Fruit fly (Drosophila melanogaster) whole organism, embryonic: ENCODE results near the gene CG43221.
A peak's percentile ranks its signal among the peaks of the same experiment; 100 is the strongest.

Experiments used
- Ada2b ChIP-seq: fragments of 200-800 bp; sonication (Bioruptor generic); IDR thresholded peaks from 2 replicates; pipeline ENCODE4 v1.3.6; 2022; ENCODE audit warnings: missing biosample characterization, missing genetic modification characterization
- CG11093 ChIP-seq: fragments of 200-800 bp; sonication (Bioruptor generic); IDR thresholded peaks from 3 replicates; pipeline ENCODE4 v1.3.6; 2022; ENCODE audit warnings: missing biosample characterization, missing genetic modification characterization
- CG11723 ChIP-seq: fragments of 200-800 bp; sonication (Bioruptor generic); optimal IDR thresholded peaks from 2 replicates; lab custom pipeline; 2017; ENCODE audit warnings: missing biosample characterization, mild to moderate bottlenecking, missing genetic modification characterization
- CG12744 ChIP-seq: fragments of 200-800 bp; sonication (Bioruptor generic); optimal IDR thresholded peaks from 2 replicates; lab custom pipeline; 2016; ENCODE audit warnings: missing biosample characterization, missing genetic modification characterization
- CG13624 ChIP-seq: fragments of 200-800 bp; sonication (Bioruptor generic); optimal IDR thresholded peaks from 2 replicates; lab custom pipeline; 2016; ENCODE audit warnings: missing biosample characterization, missing genetic modification characterization
- CG14667 ChIP-seq: fragments of 200-800 bp; sonication (Bioruptor generic); IDR thresholded peaks from 2 replicates; pipeline ENCODE4 v1.3.6; 2022; ENCODE audit warnings: missing biosample characterization, missing genetic modification characterization
- CG14710 ChIP-seq: fragments of 200-800 bp; sonication (Bioruptor generic); optimal IDR thresholded peaks from 3 replicates; lab custom pipeline; 2019; ENCODE audit warnings: missing biosample characterization, mild to moderate bottlenecking, missing genetic modification characterization, moderate library complexity
- CG1529 ChIP-seq: fragments of 200-800 bp; sonication (Bioruptor generic); optimal IDR thresholded peaks from 3 replicates; lab custom pipeline; 2018; ENCODE audit warnings: missing biosample characterization, missing genetic modification characterization
- CG15696 ChIP-seq: fragments of 200-800 bp; sonication (Bioruptor generic); optimal IDR thresholded peaks from 2 replicates; lab custom pipeline; 2019; ENCODE audit warnings: missing biosample characterization, mild to moderate bottlenecking, missing genetic modification characterization, moderate library complexity
- CG1602 ChIP-seq: fragments of 200-800 bp; sonication (Bioruptor generic); optimal IDR thresholded peaks from 3 replicates; lab custom pipeline; 2016; ENCODE audit warnings: missing biosample characterization, missing genetic modification characterization
- CG1603 ChIP-seq: fragments of 200-800 bp; sonication (Bioruptor generic); optimal IDR thresholded peaks from 2 replicates; lab custom pipeline; 2019; ENCODE audit warnings: missing biosample characterization, mild to moderate bottlenecking, missing genetic modification characterization, moderate library complexity
- CG17802 ChIP-seq: fragments of 200-800 bp; sonication (Bioruptor generic); optimal IDR thresholded peaks from 2 replicates; lab custom pipeline; 2018; ENCODE audit warnings: missing biosample characterization, mild to moderate bottlenecking, missing genetic modification characterization, moderate library complexity
- CG18262 ChIP-seq: fragments of 200-800 bp; optimal IDR thresholded peaks from 3 replicates; lab custom pipeline; 2019; ENCODE audit warnings: missing biosample characterization, mild to moderate bottlenecking, missing genetic modification characterization, moderate library complexity
- CG2678 ChIP-seq: fragments of 200-800 bp; sonication (Bioruptor generic); optimal IDR thresholded peaks from 3 replicates; lab custom pipeline; 2019; ENCODE audit warnings: missing biosample characterization, mild to moderate bottlenecking, missing genetic modification characterization, moderate library complexity
- CG2875 ChIP-seq: fragments of 200-800 bp; sonication (Bioruptor generic); optimal IDR thresholded peaks from 2 replicates; lab custom pipeline; 2017; ENCODE audit warnings: missing biosample characterization, mild to moderate bottlenecking, missing genetic modification characterization, missing genetic modification reagents
- CG30020 ChIP-seq: fragments of 200-800 bp; optimal IDR thresholded peaks from 2 replicates; lab custom pipeline; 2019; ENCODE audit warnings: missing biosample characterization, mild to moderate bottlenecking, missing genetic modification characterization, moderate library complexity
- CG31441 ChIP-seq: fragments of 200-800 bp; sonication (Bioruptor generic); IDR thresholded peaks from 2 replicates; pipeline ENCODE4 v1.3.6; 2022; ENCODE audit warnings: missing biosample characterization, missing genetic modification characterization
- CG42726 ChIP-seq: fragments of 200-800 bp; sonication (Bioruptor generic); IDR thresholded peaks from 2 replicates; pipeline ENCODE4 v1.3.6; 2022; ENCODE audit warnings: missing biosample characterization, missing genetic modification characterization; ENCODE audit not compliant: partially characterized antibody
- CG4707 ChIP-seq: fragments of 200-800 bp; sonication (Bioruptor generic); optimal IDR thresholded peaks from 2 replicates; lab custom pipeline; 2018; ENCODE audit warnings: missing biosample characterization, mild to moderate bottlenecking, missing genetic modification characterization, moderate library complexity
- CG7357 ChIP-seq: fragments of 200-800 bp; sonication (Bioruptor generic); IDR thresholded peaks from 3 replicates; pipeline ENCODE4 v1.3.6; 2022; ENCODE audit warnings: missing biosample characterization, missing genetic modification characterization
- CG8388 ChIP-seq: fragments of 200-800 bp; sonication (Bioruptor generic); optimal IDR thresholded peaks from 2 replicates; lab custom pipeline; 2019; ENCODE audit warnings: missing biosample characterization, mild to moderate bottlenecking, missing genetic modification characterization, moderate library complexity
- CG8924 ChIP-seq: fragments of 200-800 bp; optimal IDR thresholded peaks from 3 replicates; lab custom pipeline; 2019; ENCODE audit warnings: missing biosample characterization, mild to moderate bottlenecking, missing genetic modification characterization, moderate library complexity
- CHES-1-like ChIP-seq: fragments of 200-800 bp; sonication (Bioruptor generic); optimal IDR thresholded peaks from 2 replicates; lab custom pipeline; 2016; ENCODE audit warnings: missing biosample characterization, missing genetic modification characterization
- E2f1 ChIP-seq: fragments of 200-800 bp; sonication (Bioruptor generic); IDR thresholded peaks from 2 replicates; pipeline ENCODE4 v1.3.6; 2022; ENCODE audit warnings: missing biosample characterization, missing genetic modification characterization
- Eip74EF ChIP-seq, 2 experiments: fragments of 200-800 bp in 1 of 2; fragments of >200 bp in 1 of 2; sonication (Bioruptor generic) in 1 of 2; optimal IDR thresholded peaks; 2 replicates each; lab custom pipeline; 2017 to 2019; ENCODE audit warnings: missing biosample characterization in 2 of 2, missing genetic modification characterization in 2 of 2, mild to moderate bottlenecking in 1 of 2, moderate library complexity in 1 of 2
- Elba2 ChIP-seq: fragments of 200-800 bp; sonication (Bioruptor generic); optimal IDR thresholded peaks from 3 replicates; lab custom pipeline; 2016; ENCODE audit warnings: missing biosample characterization, missing genetic modification characterization
- Fer2 ChIP-seq: fragments of 200-800 bp; sonication (Bioruptor generic); optimal IDR thresholded peaks from 2 replicates; lab custom pipeline; 2018; ENCODE audit warnings: missing biosample characterization, mild to moderate bottlenecking, missing genetic modification characterization, moderate library complexity
- HmgZ ChIP-seq: fragments of 200-800 bp; sonication (Bioruptor generic); optimal IDR thresholded peaks from 2 replicates; lab custom pipeline; 2018; ENCODE audit warnings: missing biosample characterization, mild to moderate bottlenecking, missing genetic modification characterization
- Hr78 ChIP-seq, 2 experiments: fragments of 200-800 bp in 1 of 2; fragments of >200 bp in 1 of 2; sonication (Bioruptor generic) in 1 of 2; optimal IDR thresholded peaks; 2 replicates each; lab custom pipeline; 2017 to 2019; ENCODE audit warnings: missing biosample characterization in 2 of 2, missing genetic modification characterization in 2 of 2, mild to moderate bottlenecking in 1 of 2, moderate library complexity in 1 of 2
- Hsf ChIP-seq: fragments of 200-800 bp; sonication (Bioruptor generic); optimal IDR thresholded peaks from 3 replicates; lab custom pipeline; 2016; ENCODE audit warnings: missing biosample characterization, missing genetic modification characterization
- Opbp ChIP-seq: fragments of 200-800 bp; sonication (Bioruptor generic); IDR thresholded peaks from 3 replicates; pipeline ENCODE4 v1.3.6; 2022; ENCODE audit warnings: missing biosample characterization, missing genetic modification characterization; ENCODE audit not compliant: partially characterized antibody
- Sin3A ChIP-seq: fragments of >200 bp; optimal IDR thresholded peaks from 2 replicates; lab custom pipeline; 2018
- ase ChIP-seq: fragments of 200-800 bp; sonication (Bioruptor generic); IDR thresholded peaks from 3 replicates; pipeline ENCODE4 v1.3.6; 2022; ENCODE audit warnings: missing biosample characterization, missing genetic modification characterization
- bsh ChIP-seq, 2 experiments: fragments of 200-800 bp; sonication (Bioruptor generic); optimal IDR thresholded peaks; 2 replicates each; lab custom pipeline; 2017 to 2018; ENCODE audit warnings: mild to moderate bottlenecking in 2 of 2, missing biosample characterization in 2 of 2, missing genetic modification characterization in 2 of 2, moderate library complexity in 1 of 2
- btn ChIP-seq: fragments of 200-800 bp; sonication (Bioruptor generic); optimal IDR thresholded peaks from 2 replicates; lab custom pipeline; 2016; ENCODE audit warnings: missing biosample characterization, missing genetic modification characterization
- cwo ChIP-seq: fragments of 200-800 bp; sonication (Bioruptor generic); optimal IDR thresholded peaks from 3 replicates; lab custom pipeline; 2017; ENCODE audit warnings: missing biosample characterization, missing genetic modification characterization, mild to moderate bottlenecking, moderate library complexity, missing genetic modification reagents
- dmrt11E ChIP-seq: fragments of 200-800 bp; sonication (Bioruptor generic); optimal IDR thresholded peaks from 3 replicates; lab custom pipeline; 2018; ENCODE audit warnings: missing biosample characterization, mild to moderate bottlenecking, missing genetic modification characterization, moderate library complexity
- eve ChIP-seq, 2 experiments: fragments of >200 bp; optimal IDR thresholded peaks; 2 replicates each; lab custom pipeline; 2017; ENCODE audit warnings: missing biosample characterization in 2 of 2, missing genetic modification characterization in 2 of 2
- gsb-n ChIP-seq: fragments of 200-800 bp; sonication (Bioruptor generic); optimal IDR thresholded peaks from 3 replicates; lab custom pipeline; 2018; ENCODE audit warnings: missing biosample characterization, mild to moderate bottlenecking, missing genetic modification characterization
- hkb ChIP-seq, 2 experiments: fragments of 200-800 bp in 1 of 2; fragments of >200 bp in 1 of 2; sonication (Bioruptor generic) in 1 of 2; IDR thresholded peaks in 1 of 2; optimal IDR thresholded peaks in 1 of 2; 2 replicates each; pipeline versions ENCODE4 v1.3.6 to Lab custom; 2017 to 2022; ENCODE audit warnings: missing biosample characterization in 1 of 2, missing genetic modification characterization in 1 of 2
- ken ChIP-seq: fragments of 200-800 bp; sonication (Bioruptor generic); IDR thresholded peaks from 3 replicates; pipeline ENCODE4 v1.3.6; 2022; ENCODE audit warnings: missing biosample characterization, missing genetic modification characterization
- mld ChIP-seq: fragments of 200-800 bp; sonication (Bioruptor generic); IDR thresholded peaks from 3 replicates; pipeline ENCODE4 v1.3.6; 2022; ENCODE audit warnings: missing biosample characterization, missing genetic modification characterization; ENCODE audit not compliant: partially characterized antibody
- onecut ChIP-seq: fragments of 200-800 bp; sonication (Bioruptor generic); IDR thresholded peaks from 2 replicates; pipeline ENCODE4 v1.3.6; 2022; ENCODE audit warnings: missing biosample characterization, missing genetic modification characterization
- psq ChIP-seq: fragments of 200-800 bp; sonication (Bioruptor generic); optimal IDR thresholded peaks from 2 replicates; lab custom pipeline; 2017; ENCODE audit warnings: missing biosample characterization, missing genetic modification characterization
- scrt ChIP-seq: fragments of 200-800 bp; sonication (Bioruptor generic); optimal IDR thresholded peaks from 2 replicates; lab custom pipeline; 2018; ENCODE audit warnings: missing biosample characterization, mild to moderate bottlenecking, missing genetic modification characterization, moderate library complexity
- sens-2 ChIP-seq: fragments of 200-800 bp; sonication (Bioruptor generic); IDR thresholded peaks from 2 replicates; pipeline ENCODE4 v1.3.6; 2022; ENCODE audit warnings: missing biosample characterization, missing genetic modification characterization
- seq ChIP-seq: fragments of 200-800 bp; sonication (Bioruptor generic); IDR thresholded peaks from 2 replicates; pipeline ENCODE4 v1.3.6; 2022; ENCODE audit warnings: missing biosample characterization, missing genetic modification characterization
- sob ChIP-seq: fragments of 200-800 bp; sonication (Bioruptor generic); IDR thresholded peaks from 2 replicates; pipeline ENCODE4 v1.3.6; 2022; ENCODE audit warnings: missing biosample characterization, missing genetic modification characterization
- trem ChIP-seq: fragments of 200-800 bp; optimal IDR thresholded peaks from 3 replicates; lab custom pipeline; 2019; ENCODE audit warnings: missing biosample characterization, mild to moderate bottlenecking, missing genetic modification characterization, moderate library complexity
- twi ChIP-seq: fragments of 200-800 bp; optimal IDR thresholded peaks from 2 replicates; lab custom pipeline; 2019; ENCODE audit warnings: missing biosample characterization, mild to moderate bottlenecking, missing genetic modification characterization, moderate library complexity
- vfl ChIP-seq: fragments of 200-800 bp; sonication (Bioruptor generic); optimal IDR thresholded peaks from 2 replicates; lab custom pipeline; 2016; ENCODE audit warnings: missing biosample characterization, missing genetic modification characterization

CG43221 gene

dm6 chr2L:17477710-17478109, 7.8 kb upstream of the CG43221 start, which contains the start of gene cass (continued):
- TF ChIP-seq CG30020 (tag; lab: Kevin White, UChicago) (peak; percentile 59), HmgZ (tag; lab: Kevin White, UChicago) (peak; percentile 62), CG15696 (tag; lab: Kevin White, UChicago) (no peak), CG1603 (tag; lab: Kevin White, UChicago) (peak; percentile 75), Sin3A (no peak), vfl (GFP tag; lab: Kevin White, UChicago) (no peak), cwo (GFP tag; lab: Kevin White, UChicago) (no peak), CHES-1-like (no peak), CG31441 (GFP tag; lab: Robert Waterston, UW) (no peak), psq (GFP tag; lab: Kevin White, UChicago) (no peak), ase (GFP tag; lab: Robert Waterston, UW) (no peak), CG2678 (tag; lab: Kevin White, UChicago) (no peak), CG14710 (tag; lab: Kevin White, UChicago) (peak; percentile 54), CG18262 (tag; lab: Kevin White, UChicago) (peak; percentile 13), gsb-n (tag; lab: Kevin White, UChicago) (no peak), twi (tag; lab: Kevin White, UChicago) (no peak), CG14667 (GFP tag; lab: Robert Waterston, UW) (no peak), seq (GFP tag; lab: Robert Waterston, UW) (no peak), CG11093 (GFP tag; lab: Robert Waterston, UW) (no peak), hkb (optimal IDR thresholded peaks at IDR 0.05; lab: Kevin White, UChicago) (no peak), hkb (GFP tag; IDR thresholded peaks at IDR 0.05; lab: Robert Waterston, UW) (no peak), btn (GFP tag; lab: Kevin White, UChicago) (no peak), CG2875 (no peak), CG8924 (tag; lab: Kevin White, UChicago) (peak; percentile 26), CG17802 (tag; lab: Kevin White, UChicago) (no peak), Ada2b (GFP tag; lab: Robert Waterston, UW) (no peak), Eip74EF (GFP tag; optimal IDR thresholded peaks at IDR 0.05; lab: Kevin White, UChicago) (no peak), scrt (no peak), Opbp (GFP tag; lab: Robert Waterston, UW) (peak; percentile 94), CG42726 (GFP tag; lab: Robert Waterston, UW) (peak; percentile 94), CG1529 (GFP tag; lab: Kevin White, UChicago) (no peak), dmrt11E (peak; percentile 9), CG8388 (no peak), bsh (GFP tag; optimal IDR thresholded peaks at IDR 0.05; lab: Kevin White, UChicago) (no peak), Hsf (GFP tag; lab: Kevin White, UChicago) (no peak), sens-2 (GFP tag; lab: Robert Waterston, UW) (no peak), E2f1 (no peak), CG12744 (GFP tag; lab: Kevin White, UChicago) (no peak), CG7357 (GFP tag; lab: Robert Waterston, UW) (no peak), ken (GFP tag; lab: Robert Waterston, UW) (no peak), CG4707 (GFP tag; lab: Kevin White, UChicago) (no peak), onecut (no peak), CG11723 (GFP tag; lab: Kevin White, UChicago) (no peak), trem (tag; lab: Kevin White, UChicago) (peak; percentile 82), Hr78 (GFP tag; optimal IDR thresholded peaks at IDR 0.05; lab: Kevin White, UChicago) (no peak), Elba2 (GFP tag; lab: Kevin White, UChicago) (peak; percentile 17), mld (peak; percentile 88), CG13624 (no peak), sob (GFP tag; lab: Robert Waterston, UW) (no peak), eve (GFP tag; optimal IDR thresholded peaks at IDR 0.05; lab: Kevin White, UChicago) (no peak), CG1602 (no peak), Fer2 (tag; lab: Kevin White, UChicago) (no peak)
